Worm (Caenorhabditis elegans) whole organism, young adult: ENCODE data around the gene F59B1.4.
A peak's percentile ranks its signal among the peaks of the same experiment; 100 is the strongest.

Source experiments
- D2030.7 ChIP-seq: fragments of 200-800 bp; sonication (Bioruptor generic); IDR thresholded peaks from 2 replicates; pipeline ENCODE4 v1.3.6; 2022; ENCODE audit warnings: missing genetic modification reagents, missing genetic modification characterization, missing compliant biosample characterization
- F33H1.4 ChIP-seq: fragments of 200-800 bp; sonication (Bioruptor generic); IDR thresholded peaks from 2 replicates; pipeline ENCODE4 v1.3.6; 2022; ENCODE audit warnings: missing genetic modification reagents, missing genetic modification characterization, missing compliant biosample characterization
- F37B4.10 ChIP-seq: fragments of 200-800 bp; sonication (Bioruptor generic); IDR thresholded peaks from 2 replicates; pipeline ENCODE4 v1.3.6; 2022; ENCODE audit warnings: missing genetic modification characterization, missing compliant biosample characterization
- F49E8.2 ChIP-seq: sonication (generic microtip); optimal IDR thresholded peaks from 3 replicates; lab custom pipeline; 2017; ENCODE audit warnings: missing genetic modification characterization, mild to moderate bottlenecking, missing compliant biosample characterization, antibody characterized with exemption, moderate library complexity; ENCODE audit not compliant: insufficient read depth
- F52B5.7 ChIP-seq: sonication (generic microtip); optimal IDR thresholded peaks from 2 replicates; lab custom pipeline; 2016; ENCODE audit warnings: mild to moderate bottlenecking, missing genetic modification characterization, missing compliant biosample characterization
- F57A8.1 ChIP-seq: fragments of 200-800 bp; sonication (Bioruptor generic); optimal IDR thresholded peaks from 2 replicates; lab custom pipeline; 2018; ENCODE audit warnings: mild to moderate bottlenecking, missing genetic modification characterization, moderate library complexity, missing compliant biosample characterization
- F57C9.4 ChIP-seq: sonication (generic microtip); optimal IDR thresholded peaks from 2 replicates; lab custom pipeline; 2017; ENCODE audit warnings: mild to moderate bottlenecking, missing genetic modification characterization, missing compliant biosample characterization
- Y53F4B.3 ChIP-seq: fragments of 200-800 bp; sonication (Bioruptor generic); IDR thresholded peaks from 2 replicates; pipeline ENCODE4 v1.3.6; 2022; ENCODE audit warnings: missing genetic modification reagents, missing genetic modification characterization, missing compliant biosample characterization
- Y53G8AR.9 ChIP-seq: fragments of 200-800 bp; sonication (Bioruptor generic); conservative IDR thresholded peaks from 2 replicates; pipeline ENCODE4 v1.3.6; 2022; ENCODE audit warnings: missing genetic modification reagents, missing genetic modification characterization, missing compliant biosample characterization
- Y79H2A.3 ChIP-seq: fragments of 200-800 bp; sonication (Bioruptor generic); conservative IDR thresholded peaks from 2 replicates; pipeline ENCODE4 v1.3.6; 2022; ENCODE audit warnings: missing genetic modification reagents, missing genetic modification characterization, missing compliant biosample characterization
- Y95B8A.8 ChIP-seq: fragments of 200-800 bp; sonication (Bioruptor generic); IDR thresholded peaks from 2 replicates; pipeline ENCODE4 v1.3.6; 2022; ENCODE audit warnings: missing genetic modification reagents, missing genetic modification characterization, missing compliant biosample characterization
- attf-3 ChIP-seq: fragments of 200-800 bp; sonication (Bioruptor generic); conservative IDR thresholded peaks from 2 replicates; pipeline ENCODE4 v1.3.6; 2022; ENCODE audit warnings: missing genetic modification reagents, missing genetic modification characterization, missing compliant biosample characterization
- attf-5 ChIP-seq: fragments of 200-800 bp; sonication (Bioruptor generic); optimal IDR thresholded peaks from 2 replicates; lab custom pipeline; 2018; ENCODE audit warnings: mild to moderate bottlenecking, missing genetic modification characterization, missing compliant biosample characterization
- cebp-1 ChIP-seq, 2 experiments: fragments of 200-800 bp in 1 of 2; sonication (Bioruptor generic) in 1 of 2; sonication (generic microtip) in 1 of 2; IDR thresholded peaks in 1 of 2; optimal IDR thresholded peaks in 1 of 2; 2 replicates each; pipeline versions ENCODE4 v1.3.6 to Lab custom; 2017 to 2022; ENCODE audit warnings: missing compliant biosample characterization in 2 of 2, missing genetic modification characterization in 2 of 2, mild to moderate bottlenecking in 1 of 2, missing genetic modification reagents in 1 of 2, moderate library complexity in 1 of 2
- cebp-2 ChIP-seq: fragments of 200-800 bp; sonication (Bioruptor generic); IDR thresholded peaks from 2 replicates; pipeline ENCODE4 v1.3.6; 2022; ENCODE audit warnings: missing genetic modification characterization, missing compliant biosample characterization
- ceh-100 ChIP-seq: fragments of 200-800 bp; sonication (Bioruptor generic); IDR thresholded peaks from 2 replicates; pipeline ENCODE4 v1.3.6; 2022; ENCODE audit warnings: missing genetic modification reagents, missing genetic modification characterization, missing compliant biosample characterization
- egrh-3 ChIP-seq: fragments of 200-800 bp; sonication (Bioruptor generic); IDR thresholded peaks from 2 replicates; pipeline ENCODE4 v1.3.6; 2022; ENCODE audit warnings: missing genetic modification reagents, missing genetic modification characterization, missing compliant biosample characterization
- ets-4 ChIP-seq: fragments of 200-800 bp; sonication (Bioruptor generic); optimal IDR thresholded peaks from 2 replicates; lab custom pipeline; 2018; ENCODE audit warnings: mild to moderate bottlenecking, missing genetic modification characterization, missing compliant biosample characterization
- gei-17 ChIP-seq: fragments of 200-800 bp; sonication (Bioruptor generic); optimal IDR thresholded peaks from 2 replicates; lab custom pipeline; 2018; ENCODE audit warnings: mild to moderate bottlenecking, missing genetic modification characterization, missing compliant biosample characterization
- hsf-1 ChIP-seq: fragments of 200-800 bp; sonication (Bioruptor generic); IDR thresholded peaks from 2 replicates; pipeline ENCODE4 v1.3.6; 2022; ENCODE audit warnings: missing genetic modification reagents, missing genetic modification characterization, missing compliant biosample characterization
- lag-1 ChIP-seq: fragments of 200-800 bp; sonication (Bioruptor generic); IDR thresholded peaks from 2 replicates; pipeline ENCODE4 v1.3.6; 2022; ENCODE audit warnings: missing genetic modification reagents, missing genetic modification characterization, missing compliant biosample characterization
- lin-35 ChIP-seq, 3 experiments: fragments of 150-350 bp in 2 of 3; sonication (generic microtip) in 1 of 3; optimal IDR thresholded peaks; 2 replicates each; lab custom pipeline; 2014 to 2018; ENCODE audit warnings: missing biosample characterization in 3 of 3, missing genetic modification characterization in 3 of 3, missing genetic modification reagents in 3 of 3
- lsl-1 ChIP-seq: fragments of 200-800 bp; sonication (Bioruptor generic); optimal IDR thresholded peaks from 2 replicates; lab custom pipeline; 2018; ENCODE audit warnings: mild to moderate bottlenecking, missing genetic modification characterization, moderate library complexity, missing compliant biosample characterization
- madf-10 ChIP-seq: sonication (generic microtip); optimal IDR thresholded peaks from 2 replicates; lab custom pipeline; 2016; ENCODE audit warnings: mild to moderate bottlenecking, missing genetic modification characterization, missing compliant biosample characterization
- mxl-1 ChIP-seq: sonication (generic microtip); optimal IDR thresholded peaks from 2 replicates; lab custom pipeline; 2016; ENCODE audit warnings: missing genetic modification characterization, missing compliant biosample characterization
- nhr-179 ChIP-seq: sonication (generic microtip); optimal IDR thresholded peaks from 2 replicates; lab custom pipeline; 2016; ENCODE audit warnings: mild to moderate bottlenecking, missing genetic modification characterization, missing compliant biosample characterization
- rec-8 ChIP-seq, 2 experiments: sonication (generic microtip); optimal IDR thresholded peaks; 2 replicates each; lab custom pipeline; 2016; ENCODE audit warnings: mild to moderate bottlenecking in 2 of 2, missing genetic modification characterization in 2 of 2, missing genetic modification reagents in 2 of 2, missing genotype in 2 of 2, missing biosample characterization in 1 of 2, missing compliant biosample characterization in 1 of 2, moderate library complexity in 1 of 2
- rpc-1 ChIP-seq, 2 experiments: fragments of 150-350 bp in 1 of 2; sonication (generic microtip) in 1 of 2; optimal IDR thresholded peaks; 2 replicates each; lab custom pipeline; 2014 to 2018; ENCODE audit warnings: missing biosample characterization in 1 of 2, missing genetic modification characterization in 1 of 2, missing genetic modification reagents in 1 of 2, missing genotype in 1 of 2
- sdz-38 ChIP-seq: sonication (generic microtip); optimal IDR thresholded peaks from 2 replicates; lab custom pipeline; 2016; ENCODE audit warnings: missing genotype, missing genetic modification characterization, missing compliant biosample characterization
- snpc-1.1 ChIP-seq: sonication (generic microtip); optimal IDR thresholded peaks from 2 replicates; lab custom pipeline; 2017; ENCODE audit warnings: missing genetic modification characterization, mild to moderate bottlenecking, missing compliant biosample characterization, antibody characterized with exemption, moderate library complexity, missing genotype, missing genetic modification reagents; ENCODE audit not compliant: insufficient read depth
- snpc-1.3 ChIP-seq: sonication (generic microtip); optimal IDR thresholded peaks from 2 replicates; lab custom pipeline; 2017; ENCODE audit warnings: missing genetic modification characterization, mild to moderate bottlenecking, missing compliant biosample characterization, antibody characterized with exemption, moderate library complexity, missing genotype, missing genetic modification reagents; ENCODE audit not compliant: insufficient read depth
- somi-1 ChIP-seq: fragments of 200-800 bp; sonication (Bioruptor generic); optimal IDR thresholded peaks from 2 replicates; lab custom pipeline; 2018; ENCODE audit warnings: mild to moderate bottlenecking, missing genetic modification characterization, missing compliant biosample characterization
- tbp1 ChIP-seq: fragments of 200-800 bp; sonication (Bioruptor generic); optimal IDR thresholded peaks from 2 replicates; lab custom pipeline; 2018; ENCODE audit warnings: mild to moderate bottlenecking, missing genetic modification characterization, missing compliant biosample characterization
- xnd-1 ChIP-seq: sonication (generic microtip); optimal IDR thresholded peaks from 2 replicates; lab custom pipeline; 2016; ENCODE audit warnings: missing genotype, missing genetic modification reagents, missing genetic modification characterization, missing compliant biosample characterization
- zfh-2 ChIP-seq: fragments of 200-800 bp; sonication (Bioruptor generic); conservative IDR thresholded peaks from 2 replicates; pipeline ENCODE4 v1.3.6; 2022; ENCODE audit warnings: missing genetic modification reagents, missing genetic modification characterization, missing compliant biosample characterization

The F59B1.4 gene

ce11 chrV:3582086-3582485 lies 44.8 kb downstream of the F59B1.4 start (continued):
- TF ChIP-seq cebp-1 (GFP tag; IDR thresholded peaks at IDR 0.05; lab: Robert Waterston, UW) (no peak), cebp-1 (tag; optimal IDR thresholded peaks at IDR 0.05; lab: Kevin White, UChicago) (peak; percentile 17), lin-35 (GFP tag; optimal IDR thresholded peaks at IDR 0.05; lab: Kevin White, UChicago) (no peak), F52B5.7 (tag; lab: Kevin White, UChicago) (no peak), snpc-1.3 (peak; percentile 31), sdz-38 (tag; lab: Kevin White, UChicago) (no peak), madf-10 (tag; lab: Kevin White, UChicago) (no peak), gei-17 (GFP tag; lab: Kevin White, UChicago) (no peak), rpc-1 (optimal IDR thresholded peaks at IDR 0.05; lab: Kevin White, UChicago) (peak; percentile 58), rpc-1 (tag; optimal IDR thresholded peaks at IDR 0.05; lab: Kevin White, UChicago) (peak; percentile 76), F33H1.4 (GFP tag; lab: Robert Waterston, UW) (0 out of 2 replicates have a peak, but pooled peaks have one; percentile 13), Y53G8AR.9 (GFP tag; lab: Robert Waterston, UW) (0 out of 2 replicates have a peak, but pooled peaks have one; percentile 33), Y53F4B.3 (GFP tag; lab: Robert Waterston, UW) (peak; percentile 28; the same call in 1 of the 2 replicates), Y79H2A.3 (GFP tag; lab: Robert Waterston, UW) (no peak), attf-3 (GFP tag; lab: Robert Waterston, UW) (0 out of 2 replicates have a peak, but pooled peaks have one; percentile 13), F57C9.4 (tag; lab: Kevin White, UChicago) (no peak), ceh-100 (GFP tag; lab: Robert Waterston, UW) (no peak), D2030.7 (GFP tag; lab: Robert Waterston, UW) (peak; percentile 60), ets-4 (no peak), F37B4.10 (GFP tag; lab: Robert Waterston, UW) (no peak), Y95B8A.8 (GFP tag; lab: Robert Waterston, UW) (no peak), cebp-2 (GFP tag; lab: Robert Waterston, UW) (no peak), somi-1 (GFP tag; lab: Kevin White, UChicago) (no peak), lsl-1 (GFP tag; lab: Kevin White, UChicago) (peak; percentile 43), rec-8 (tag; optimal IDR thresholded peaks at IDR 0.05; lab: Kevin White, UChicago) (peak in 1 of 2 experiments; percentile 35), F57A8.1 (GFP tag; lab: Kevin White, UChicago) (no peak), snpc-1.1 (tag; lab: Kevin White, UChicago) (peak; percentile 18), tbp1 (GFP tag; lab: Kevin White, UChicago) (peak; percentile 87), attf-5 (GFP tag; lab: Kevin White, UChicago) (no peak), xnd-1 (tag; lab: Kevin White, UChicago) (no peak), F49E8.2 (peak; percentile 68), hsf-1 (GFP tag; lab: Robert Waterston, UW) (no peak), nhr-179 (tag; lab: Kevin White, UChicago) (no peak), mxl-1 (tag; lab: Kevin White, UChicago) (no peak)
- TF ChIP-seq, all 124 proteins: peak for 31

DNA sequence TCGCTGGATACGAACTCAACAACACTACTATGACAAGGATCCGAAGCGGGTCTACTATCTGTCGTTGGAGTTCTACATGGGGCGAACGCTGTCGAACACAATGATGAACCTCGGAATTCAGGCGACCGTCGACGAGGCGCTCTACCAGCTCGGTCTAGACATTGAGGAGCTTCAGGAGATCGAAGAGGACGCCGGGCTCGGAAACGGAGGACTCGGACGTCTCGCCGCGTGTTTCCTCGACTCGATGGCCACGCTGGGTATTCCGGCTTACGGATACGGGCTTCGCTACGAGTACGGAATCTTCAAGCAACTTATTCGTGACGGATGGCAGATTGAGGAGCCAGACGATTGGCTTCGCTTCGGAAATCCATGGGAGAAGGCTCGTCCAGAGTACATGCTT lies 45.2 kb downstream of the F59B1.4 start:
- TF ChIP-seq egrh-3 (GFP tag; lab: Robert Waterston, UW) (peak; percentile 6; the same call in 1 of the 2 replicates), F52B5.7 (tag; lab: Kevin White, UChicago) (no peak), zfh-2 (GFP tag; lab: Robert Waterston, UW) (peak; percentile 65), lag-1 (GFP tag; lab: Robert Waterston, UW) (0 out of 2 replicates have a peak, but pooled peaks have one; percentile 5)
